Worm (Caenorhabditis elegans) whole organism, L3 larva: ENCODE data around the gene str-254.

Experiments used
- ZK546.5 ChIP-seq: sonication (generic microtip); optimal IDR thresholded peaks from 2 replicates; lab custom pipeline; 2017; ENCODE audit warnings: missing biosample characterization, missing genetic modification characterization
- aly-2 ChIP-seq: fragments of 150-350 bp; optimal IDR thresholded peaks from 2 replicates; lab custom pipeline; 2014; ENCODE audit warnings: missing biosample characterization, missing genetic modification characterization
- ama-1 ChIP-seq: fragments of 150-350 bp; optimal IDR thresholded peaks from 2 replicates; lab custom pipeline; 2018
- ceh-16 ChIP-seq: sonication (generic microtip); optimal IDR thresholded peaks from 2 replicates; lab custom pipeline; 2017; ENCODE audit warnings: missing biosample characterization, missing genetic modification characterization
- ceh-28 ChIP-seq: fragments of 150-350 bp; optimal IDR thresholded peaks from 2 replicates; lab custom pipeline; 2014; ENCODE audit warnings: missing biosample characterization, missing genetic modification reagents, missing genetic modification characterization
- ceh-82 ChIP-seq: fragments of 150-350 bp; optimal IDR thresholded peaks from 2 replicates; lab custom pipeline; 2014; ENCODE audit warnings: missing biosample characterization, missing genetic modification characterization
- ceh-9 ChIP-seq: sonication (generic microtip); optimal IDR thresholded peaks from 2 replicates; lab custom pipeline; 2018; ENCODE audit warnings: missing biosample characterization, missing genetic modification characterization
- egl-5 ChIP-seq: fragments of 150-350 bp; optimal IDR thresholded peaks from 2 replicates; lab custom pipeline; 2017; ENCODE audit warnings: missing biosample characterization, missing genetic modification reagents, missing genetic modification characterization, inconsistent platforms
- elt-2 ChIP-seq: sonication (generic microtip); optimal IDR thresholded peaks from 2 replicates; lab custom pipeline; 2016; ENCODE audit warnings: missing genetic modification reagents, mild to moderate bottlenecking, missing genetic modification characterization, missing compliant biosample characterization
- elt-3 ChIP-seq, 3 experiments: fragments of 150-350 bp in 1 of 3; sonication (generic microtip) in 2 of 3; optimal IDR thresholded peaks; 2 replicates in 2 of 3; 4 replicates in 1 of 3; lab custom pipeline; 2014 to 2017; ENCODE audit warnings: missing biosample characterization in 3 of 3, missing genetic modification characterization in 3 of 3
- eor-1 ChIP-seq, 2 experiments: fragments of 150-350 bp; optimal IDR thresholded peaks; 2 replicates each; lab custom pipeline; 2014 to 2018; ENCODE audit warnings: missing biosample characterization in 2 of 2, missing genetic modification characterization in 2 of 2
- fkh-10 ChIP-seq: sonication (generic microtip); optimal IDR thresholded peaks from 2 replicates; lab custom pipeline; 2017; ENCODE audit warnings: missing biosample characterization, missing genetic modification reagents, missing genetic modification characterization
- fkh-2 ChIP-seq: fragments of 150-350 bp; optimal IDR thresholded peaks from 2 replicates; lab custom pipeline; 2014; ENCODE audit warnings: missing biosample characterization, missing genetic modification reagents, missing genetic modification characterization
- hmg-11 ChIP-seq: sonication (generic microtip); optimal IDR thresholded peaks from 2 replicates; lab custom pipeline; 2016; ENCODE audit warnings: missing genetic modification characterization, missing compliant biosample characterization
- jun-1 ChIP-seq: fragments of 150-350 bp; optimal IDR thresholded peaks from 2 replicates; lab custom pipeline; 2014; ENCODE audit warnings: missing biosample characterization, missing genetic modification reagents, missing genetic modification characterization
- lin-15B ChIP-seq: fragments of 150-350 bp; optimal IDR thresholded peaks from 2 replicates; lab custom pipeline; 2014; ENCODE audit warnings: missing biosample characterization, missing genetic modification characterization
- lin-39 ChIP-seq: fragments of 150-350 bp; optimal IDR thresholded peaks from 2 replicates; lab custom pipeline; 2018; ENCODE audit warnings: missing biosample characterization, missing genetic modification reagents, missing genetic modification characterization
- lsy-12 ChIP-seq: sonication (generic microtip); optimal IDR thresholded peaks from 2 replicates; lab custom pipeline; 2016; ENCODE audit warnings: mild to moderate bottlenecking, missing genetic modification characterization, missing compliant biosample characterization
- nfya-1 ChIP-seq: sonication (generic microtip); optimal IDR thresholded peaks from 2 replicates; lab custom pipeline; 2017; ENCODE audit warnings: missing genetic modification characterization, mild to moderate bottlenecking, missing compliant biosample characterization, antibody characterized with exemption, moderate library complexity; ENCODE audit not compliant: insufficient read depth
- nhr-12 ChIP-seq: fragments of 150-350 bp; optimal IDR thresholded peaks from 2 replicates; lab custom pipeline; 2014; ENCODE audit warnings: missing biosample characterization, missing genetic modification characterization
- nhr-28 ChIP-seq: fragments of 150-350 bp; optimal IDR thresholded peaks from 2 replicates; lab custom pipeline; 2014; ENCODE audit warnings: missing biosample characterization, missing genetic modification characterization
- nhr-43 ChIP-seq: sonication (generic microtip); optimal IDR thresholded peaks from 2 replicates; lab custom pipeline; 2016; ENCODE audit warnings: mild to moderate bottlenecking, missing genetic modification characterization, missing compliant biosample characterization; ENCODE audit not compliant: poor library complexity, severe bottlenecking
- nhr-76 ChIP-seq: fragments of 150-350 bp; sonication (generic microtip); optimal IDR thresholded peaks from 5 replicates; lab custom pipeline; 2014; ENCODE audit warnings: missing biosample characterization, missing genetic modification characterization
- nhr-77 ChIP-seq: fragments of 150-350 bp; optimal IDR thresholded peaks from 2 replicates; lab custom pipeline; 2014; ENCODE audit warnings: missing biosample characterization, missing genetic modification characterization
- pqm-1 ChIP-seq: fragments of 150-350 bp; optimal IDR thresholded peaks from 2 replicates; lab custom pipeline; 2017; ENCODE audit warnings: missing biosample characterization, missing genetic modification characterization, inconsistent platforms
- sea-2 ChIP-seq: fragments of 150-350 bp; sonication (generic microtip); optimal IDR thresholded peaks from 4 replicates; lab custom pipeline; 2014; ENCODE audit warnings: missing biosample characterization, missing genetic modification reagents, missing genetic modification characterization
- skn-1 ChIP-seq: fragments of 150-350 bp; optimal IDR thresholded peaks from 2 replicates; lab custom pipeline; 2014; ENCODE audit warnings: missing biosample characterization, missing genetic modification characterization
- snpc-4 ChIP-seq: fragments of 150-350 bp; optimal IDR thresholded peaks from 2 replicates; lab custom pipeline; 2014; ENCODE audit warnings: missing biosample characterization, missing genetic modification characterization
- tbx-2 ChIP-seq: sonication (generic microtip); optimal IDR thresholded peaks from 2 replicates; lab custom pipeline; 2016; ENCODE audit warnings: mild to moderate bottlenecking, missing genetic modification characterization, missing compliant biosample characterization
- unc-39 ChIP-seq: sonication (generic microtip); optimal IDR thresholded peaks from 4 replicates; lab custom pipeline; 2017; ENCODE audit warnings: missing biosample characterization, missing genetic modification characterization
- unc-62 ChIP-seq: fragments of 150-350 bp; sonication (generic microtip); optimal IDR thresholded peaks from 4 replicates; lab custom pipeline; 2014; ENCODE audit warnings: missing biosample characterization, missing genetic modification reagents, missing genetic modification characterization
- zag-1 ChIP-seq: fragments of 150-350 bp; optimal IDR thresholded peaks from 2 replicates; lab custom pipeline; 2014; ENCODE audit warnings: missing biosample characterization, missing genetic modification characterization
- ztf-11 ChIP-seq: fragments of 150-350 bp; optimal IDR thresholded peaks from 2 replicates; lab custom pipeline; 2014; ENCODE audit warnings: missing biosample characterization, missing genetic modification characterization
- ztf-4 ChIP-seq: fragments of 150-350 bp; optimal IDR thresholded peaks from 2 replicates; lab custom pipeline; 2014; ENCODE audit warnings: missing biosample characterization, missing genetic modification characterization

Gene str-254

DNA sequence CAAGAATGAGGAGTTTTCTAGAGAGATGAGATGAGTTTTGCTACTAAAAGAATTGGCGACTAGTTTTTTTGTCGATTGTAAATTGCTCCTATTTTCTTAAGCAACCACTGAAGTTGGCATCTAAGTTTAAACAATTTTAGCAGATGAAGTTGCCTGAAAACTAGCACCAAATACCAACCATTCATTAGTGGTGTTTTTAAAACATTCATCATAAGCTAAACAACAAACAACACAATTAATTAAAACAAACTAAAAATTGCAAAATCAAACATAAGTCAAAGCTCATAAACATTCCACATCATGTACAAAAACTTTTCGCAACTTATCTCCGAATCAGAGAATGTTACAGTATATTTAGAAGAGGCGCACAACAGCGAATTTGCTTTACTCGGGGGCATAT, 28.8 kb upstream of the str-254 start, which contains the start of gene srz-13:
Gene srz-13, plus strand, starts transcription at position 301 of the 400 bp plus-strand sequence.
- no peak for TF ChIP-seq eor-1 (tag; optimal IDR thresholded peaks at IDR 0.05; lab: Kevin White, UChicago)
- no peak for TF ChIP-seq sea-2
- no peak for TF ChIP-seq unc-62 (GFP tag; lab: Kevin White, UChicago)
- no peak for TF ChIP-seq nfya-1
- TF ChIP-seq elt-3 (tag; optimal IDR thresholded peaks at IDR 0.05; lab: Kevin White, UChicago): no peak
- TF ChIP-seq skn-1 (tag; lab: Kevin White, UChicago): no peak
- no peak for TF ChIP-seq nhr-77 (tag; lab: Kevin White, UChicago)
- no peak for TF ChIP-seq lsy-12 (tag; lab: Kevin White, UChicago)
- no peak for TF ChIP-seq jun-1 (tag; lab: Kevin White, UChicago)
- no peak for TF ChIP-seq lin-15B (tag; lab: Kevin White, UChicago)
- TF ChIP-seq fkh-2 (tag; lab: Kevin White, UChicago): no peak
- TF ChIP-seq tbx-2 (tag; lab: Kevin White, UChicago): no peak
- TF ChIP-seq ama-1 (lab: Kevin White, UChicago): no peak
- TF ChIP-seq ceh-16 (tag; lab: Kevin White, UChicago): no peak
- TF ChIP-seq ceh-9: no peak
- no peak for TF ChIP-seq nhr-43 (tag; lab: Kevin White, UChicago)
- TF ChIP-seq snpc-4: no peak

DNA sequence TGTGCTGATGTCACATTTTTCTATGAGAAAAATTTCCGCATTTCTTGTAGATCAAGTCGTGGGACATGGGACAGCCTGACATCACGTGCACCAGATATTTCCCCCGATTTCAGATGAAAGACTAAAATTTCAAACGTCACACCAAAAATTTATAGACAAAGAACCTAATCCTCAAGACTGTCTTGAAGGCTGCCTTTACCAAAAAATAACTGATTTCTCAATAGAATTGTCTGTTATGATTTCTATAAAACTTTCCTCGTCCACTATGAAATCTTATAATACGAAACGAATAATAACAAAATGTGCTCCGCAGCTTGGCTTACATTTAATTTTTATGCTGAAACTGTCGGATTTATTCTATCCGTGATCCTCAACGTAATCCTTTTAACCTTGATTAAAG, 27.1 kb upstream of the str-254 start, which contains the start of gene str-106:
Gene str-106, plus strand, starts transcription at position 301 of the 400 bp plus-strand sequence.
- TF ChIP-seq nhr-12 (tag; lab: Kevin White, UChicago) (no peak), ZK546.5 (tag; lab: Kevin White, UChicago) (no peak), ceh-28 (tag; lab: Kevin White, UChicago) (no peak), tbx-2 (tag; lab: Kevin White, UChicago) (no peak), egl-5 (tag; lab: Kevin White, UChicago) (no peak)

DNA sequence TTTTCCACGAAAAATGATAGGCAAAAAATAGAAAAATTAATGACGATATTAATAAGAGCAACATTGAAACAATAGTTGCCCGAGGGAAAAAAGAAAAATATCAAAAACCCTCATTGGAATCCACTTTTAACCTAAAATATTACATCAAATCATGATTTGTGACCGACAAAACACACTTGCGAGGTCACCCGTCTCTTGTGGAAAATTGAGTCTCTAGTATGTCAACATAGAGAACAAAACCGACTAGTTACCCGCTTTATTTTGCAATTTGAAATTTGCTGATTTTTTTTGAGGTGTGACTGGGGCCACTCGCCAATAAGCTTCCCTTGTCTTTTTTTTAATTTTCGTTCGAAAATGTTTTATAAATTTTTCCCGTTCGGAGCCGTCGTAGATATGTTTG, 22.5 kb upstream of the str-254 start, which contains the start of gene cyp-33D1:
Gene cyp-33D1, minus strand, starts transcription at position 101 of the 400 bp plus-strand sequence.
- no peak for TF ChIP-seq ztf-4 (tag; lab: Kevin White, UChicago)
- TF ChIP-seq ZK546.5 (tag; lab: Kevin White, UChicago): no peak
- no peak for TF ChIP-seq ama-1 (lab: Kevin White, UChicago)
- TF ChIP-seq aly-2: no peak
- no peak for TF ChIP-seq nhr-76 (tag; lab: Kevin White, UChicago)

DNA sequence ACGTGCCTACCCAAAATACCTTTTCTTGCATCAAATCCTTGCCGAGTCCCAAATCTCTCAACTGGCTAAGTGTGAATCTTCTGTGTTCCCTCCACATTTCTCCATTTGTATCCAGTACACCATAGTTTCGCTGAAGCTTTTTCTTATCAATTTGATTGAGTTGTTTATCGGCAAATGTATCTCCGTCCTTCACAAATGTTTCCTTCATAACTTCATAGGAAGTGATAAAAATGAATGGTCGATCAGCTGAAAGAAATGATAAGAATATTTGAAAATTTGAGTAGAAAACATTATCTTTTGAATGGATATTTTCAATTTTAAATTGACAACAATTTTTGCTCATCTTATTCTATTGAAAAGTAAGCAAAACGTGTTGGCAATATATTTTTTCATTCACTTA, 22.0 kb upstream of the str-254 start:
- no peak for TF ChIP-seq ztf-11
- TF ChIP-seq fkh-10 (GFP tag; lab: Kevin White, UChicago): no peak
- no peak for TF ChIP-seq unc-62 (GFP tag; lab: Kevin White, UChicago)
- no peak for TF ChIP-seq fkh-2 (tag; lab: Kevin White, UChicago)
- no peak for TF ChIP-seq lin-15B (tag; lab: Kevin White, UChicago)
- TF ChIP-seq lin-39: no peak
- TF ChIP-seq ztf-4 (tag; lab: Kevin White, UChicago): no peak
- no peak for TF ChIP-seq zag-1 (tag; lab: Kevin White, UChicago)
- TF ChIP-seq aly-2: no peak
- peak; percentile 60 for TF ChIP-seq elt-2 (tag; lab: Kevin White, UChicago)
- TF ChIP-seq pqm-1: peak; percentile 35
- no peak for TF ChIP-seq ceh-28 (tag; lab: Kevin White, UChicago)
- TF ChIP-seq nhr-77 (tag; lab: Kevin White, UChicago): no peak
- TF ChIP-seq ceh-16 (tag; lab: Kevin White, UChicago): no peak
- TF ChIP-seq sea-2: no peak
- TF ChIP-seq egl-5 (tag; lab: Kevin White, UChicago): no peak
- no peak for TF ChIP-seq nhr-28 (tag; lab: Kevin White, UChicago)

DNA sequence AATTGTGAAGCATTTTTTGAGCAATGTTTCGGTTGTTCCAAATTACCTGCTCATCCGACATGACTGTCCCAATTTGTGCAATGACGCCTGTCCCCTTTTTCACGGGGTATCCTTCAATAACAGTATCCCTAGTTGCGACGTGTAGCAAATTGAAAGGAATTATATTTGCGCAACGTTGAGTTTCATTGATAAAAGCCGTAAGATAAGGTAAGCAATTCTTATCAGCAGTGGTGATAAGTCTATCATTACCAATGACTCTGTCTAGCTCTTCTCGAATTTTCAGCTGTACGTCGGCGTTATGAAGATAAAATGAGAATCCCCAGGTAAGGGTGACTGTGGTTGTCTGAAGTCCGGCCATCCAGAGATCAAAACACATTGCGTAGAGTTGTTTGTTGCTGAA, 20.8 kb upstream of the str-254 start:
- TF ChIP-seq tbx-2 (tag; lab: Kevin White, UChicago) (no peak), elt-2 (tag; lab: Kevin White, UChicago) (peak; percentile 23), fkh-2 (tag; lab: Kevin White, UChicago) (no peak), ztf-4 (tag; lab: Kevin White, UChicago) (no peak)

DNA sequence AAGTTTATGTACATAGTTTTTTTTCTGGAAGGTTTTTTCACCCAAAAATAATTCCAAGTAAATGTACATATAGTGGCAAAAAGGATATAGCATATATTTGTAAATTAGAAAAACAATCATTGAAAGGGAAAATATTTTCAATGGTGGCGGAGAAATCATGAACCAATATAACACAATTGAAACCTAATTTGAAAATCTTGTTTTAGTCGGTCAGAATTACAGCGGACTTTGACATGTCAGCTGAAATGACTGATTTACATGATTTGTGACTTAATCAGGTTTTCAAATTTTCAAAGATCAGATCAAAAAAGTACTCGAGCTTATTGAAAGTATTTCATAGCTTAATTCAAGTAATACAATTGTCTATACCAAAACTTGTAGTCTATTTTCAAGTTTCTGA, 18.4 kb upstream of the str-254 start, which contains the start of gene K05D4.9:
Gene K05D4.9, minus strand, starts transcription at position 101 of the 400 bp plus-strand sequence.
- TF ChIP-seq ceh-82 (tag; lab: Kevin White, UChicago) (no peak), ama-1 (lab: Kevin White, UChicago) (no peak), unc-39 (no peak), skn-1 (tag; lab: Kevin White, UChicago) (no peak), hmg-11 (tag; lab: Kevin White, UChicago) (no peak), sea-2 (no peak), ceh-9 (no peak), fkh-2 (tag; lab: Kevin White, UChicago) (no peak), aly-2 (no peak), egl-5 (tag; lab: Kevin White, UChicago) (no peak)
